Fruit fly (Drosophila melanogaster) whole organism, embryonic: ENCODE results near the gene rho-4.

ENCODE experiments used
- BtbVII ChIP-seq: fragments of 200-800 bp; sonication (Bioruptor generic); optimal IDR thresholded peaks from 3 replicates; lab custom pipeline; 2017; ENCODE audit warnings: missing biosample characterization, mild to moderate bottlenecking, missing genetic modification characterization
- CG10209 ChIP-seq: fragments of 200-800 bp; sonication (Bioruptor generic); optimal IDR thresholded peaks from 3 replicates; lab custom pipeline; 2017; ENCODE audit warnings: missing biosample characterization, mild to moderate bottlenecking, missing genetic modification characterization, missing genetic modification reagents
- CG10462 ChIP-seq: fragments of 200-800 bp; sonication (Bioruptor generic); optimal IDR thresholded peaks from 2 replicates; lab custom pipeline; 2016; ENCODE audit warnings: missing biosample characterization, missing genetic modification characterization
- CG11398 ChIP-seq: fragments of 200-800 bp; sonication (Bioruptor generic); optimal IDR thresholded peaks from 2 replicates; lab custom pipeline; 2016; ENCODE audit warnings: missing biosample characterization, missing genetic modification characterization
- CG12659 ChIP-seq: fragments of 200-800 bp; sonication (Bioruptor generic); optimal IDR thresholded peaks from 3 replicates; lab custom pipeline; 2017; ENCODE audit warnings: mild to moderate bottlenecking, missing biosample characterization, missing genetic modification reagents, missing genetic modification characterization
- CG13296 ChIP-seq: fragments of 200-800 bp; sonication (Bioruptor generic); optimal IDR thresholded peaks from 3 replicates; lab custom pipeline; 2018; ENCODE audit warnings: missing biosample characterization, mild to moderate bottlenecking, missing genetic modification characterization
- CG14050 ChIP-seq: fragments of 200-800 bp; sonication (Bioruptor generic); IDR thresholded peaks from 3 replicates; pipeline ENCODE4 v1.3.6; 2022; ENCODE audit warnings: missing biosample characterization, missing genetic modification characterization
- CG15011 ChIP-seq: fragments of 200-800 bp; sonication (Bioruptor generic); optimal IDR thresholded peaks from 3 replicates; lab custom pipeline; 2018; ENCODE audit warnings: missing biosample characterization, mild to moderate bottlenecking, missing genetic modification characterization
- CG16863 ChIP-seq: fragments of 200-800 bp; sonication (Bioruptor generic); optimal IDR thresholded peaks from 3 replicates; lab custom pipeline; 2016; ENCODE audit warnings: missing biosample characterization, missing genetic modification characterization
- CG17186 ChIP-seq: fragments of 200-800 bp; sonication (Bioruptor generic); optimal IDR thresholded peaks from 3 replicates; lab custom pipeline; 2017; ENCODE audit warnings: missing biosample characterization, missing genetic modification reagents, missing genetic modification characterization
- CG31441 ChIP-seq: fragments of 200-800 bp; sonication (Bioruptor generic); IDR thresholded peaks from 2 replicates; pipeline ENCODE4 v1.3.6; 2022; ENCODE audit warnings: missing biosample characterization, missing genetic modification characterization
- CG3407 ChIP-seq: fragments of 200-800 bp; sonication (Bioruptor generic); optimal IDR thresholded peaks from 2 replicates; lab custom pipeline; 2018; ENCODE audit warnings: missing biosample characterization, mild to moderate bottlenecking, missing genetic modification characterization
- CG5180 ChIP-seq: fragments of 200-800 bp; sonication (Bioruptor generic); optimal IDR thresholded peaks from 3 replicates; lab custom pipeline; 2017; ENCODE audit warnings: missing biosample characterization, missing genetic modification characterization, mild to moderate bottlenecking, moderate library complexity, missing genetic modification reagents
- CG7928 ChIP-seq: fragments of 200-800 bp; sonication (Bioruptor generic); optimal IDR thresholded peaks from 2 replicates; lab custom pipeline; 2017; ENCODE audit warnings: missing biosample characterization, mild to moderate bottlenecking, missing genetic modification characterization
- CG7963 ChIP-seq: fragments of 200-800 bp; sonication (Bioruptor generic); IDR thresholded peaks from 3 replicates; pipeline ENCODE4 v1.3.6; 2022; ENCODE audit warnings: missing biosample characterization, missing genetic modification characterization; ENCODE audit not compliant: partially characterized antibody
- Doc3 ChIP-seq: fragments of 200-800 bp; sonication (Bioruptor generic); IDR thresholded peaks from 3 replicates; pipeline ENCODE4 v1.3.6; 2022; ENCODE audit warnings: missing biosample characterization, missing genetic modification characterization; ENCODE audit not compliant: partially characterized antibody
- Dp ChIP-seq: fragments of 200-800 bp; sonication (Bioruptor generic); optimal IDR thresholded peaks from 2 replicates; lab custom pipeline; 2018; ENCODE audit warnings: missing biosample characterization, mild to moderate bottlenecking, missing genetic modification characterization, moderate library complexity
- GATAe ChIP-seq: fragments of 200-800 bp; sonication (Bioruptor generic); conservative IDR thresholded peaks from 2 replicates; pipeline ENCODE4 v1.3.6; 2022; ENCODE audit warnings: missing biosample characterization, missing genetic modification characterization
- HLH4C ChIP-seq: fragments of 200-800 bp; sonication (Bioruptor generic); IDR thresholded peaks from 3 replicates; pipeline ENCODE4 v1.3.6; 2022; ENCODE audit warnings: missing biosample characterization, missing genetic modification characterization; ENCODE audit not compliant: partially characterized antibody
- Lpt ChIP-seq: fragments of >200 bp; optimal IDR thresholded peaks from 2 replicates; lab custom pipeline; 2018; ENCODE audit warnings: missing biosample characterization, missing genetic modification characterization
- MBD-R2 ChIP-seq: fragments of 200-800 bp; sonication (Bioruptor generic); IDR thresholded peaks from 2 replicates; pipeline ENCODE4 v1.3.6; 2022; ENCODE audit warnings: missing biosample characterization, missing genetic modification characterization
- Nf-YB ChIP-seq: fragments of 200-800 bp; sonication (Bioruptor generic); optimal IDR thresholded peaks from 3 replicates; lab custom pipeline; 2019; ENCODE audit warnings: missing biosample characterization, mild to moderate bottlenecking, missing genetic modification characterization, moderate library complexity
- Spps ChIP-seq: fragments of 200-800 bp; sonication (Bioruptor generic); optimal IDR thresholded peaks from 2 replicates; lab custom pipeline; 2018; ENCODE audit warnings: missing biosample characterization, mild to moderate bottlenecking, missing genetic modification characterization
- YL-1 ChIP-seq: fragments of 200-800 bp; sonication (Bioruptor generic); optimal IDR thresholded peaks from 3 replicates; lab custom pipeline; 2017; ENCODE audit warnings: missing biosample characterization, mild to moderate bottlenecking, missing genetic modification characterization
- ase ChIP-seq: fragments of 200-800 bp; sonication (Bioruptor generic); IDR thresholded peaks from 3 replicates; pipeline ENCODE4 v1.3.6; 2022; ENCODE audit warnings: missing biosample characterization, missing genetic modification characterization
- cg ChIP-seq: fragments of 200-800 bp; sonication (Bioruptor generic); optimal IDR thresholded peaks from 3 replicates; lab custom pipeline; 2019; ENCODE audit warnings: missing biosample characterization, mild to moderate bottlenecking, missing genetic modification characterization, moderate library complexity
- crol ChIP-seq: fragments of 200-800 bp; sonication (Bioruptor generic); IDR thresholded peaks from 2 replicates; pipeline ENCODE4 v1.3.6; 2022; ENCODE audit warnings: missing biosample characterization, missing genetic modification characterization
- danr ChIP-seq: fragments of 200-800 bp; sonication (Bioruptor generic); IDR thresholded peaks from 2 replicates; pipeline ENCODE4 v1.3.6; 2022; ENCODE audit warnings: missing biosample characterization, missing genetic modification characterization
- en ChIP-seq: fragments of 200-800 bp; sonication (Bioruptor generic); optimal IDR thresholded peaks from 2 replicates; lab custom pipeline; 2016; ENCODE audit warnings: missing biosample characterization, missing genetic modification characterization
- esg ChIP-seq: fragments of 200-800 bp; sonication (Bioruptor generic); conservative IDR thresholded peaks from 2 replicates; pipeline ENCODE4 v1.3.6; 2022; ENCODE audit warnings: missing biosample characterization, missing genetic modification characterization
- eyg ChIP-seq: fragments of 200-800 bp; sonication (Bioruptor generic); optimal IDR thresholded peaks from 3 replicates; lab custom pipeline; 2016; ENCODE audit warnings: missing biosample characterization, missing genetic modification characterization
- gsb ChIP-seq: fragments of 200-800 bp; sonication (Bioruptor generic); IDR thresholded peaks from 2 replicates; pipeline ENCODE4 v1.3.6; 2022; ENCODE audit warnings: missing biosample characterization, missing genetic modification characterization
- her ChIP-seq: fragments of 200-800 bp; sonication (Bioruptor generic); optimal IDR thresholded peaks from 2 replicates; lab custom pipeline; 2016; ENCODE audit warnings: missing biosample characterization, missing genetic modification characterization
- hkb ChIP-seq, 2 experiments: fragments of 200-800 bp in 1 of 2; fragments of >200 bp in 1 of 2; sonication (Bioruptor generic) in 1 of 2; IDR thresholded peaks in 1 of 2; optimal IDR thresholded peaks in 1 of 2; 2 replicates each; pipeline versions ENCODE4 v1.3.6 to Lab custom; 2017 to 2022; ENCODE audit warnings: missing biosample characterization in 1 of 2, missing genetic modification characterization in 1 of 2
- hth ChIP-seq: fragments of >200 bp; optimal IDR thresholded peaks from 2 replicates; lab custom pipeline; 2017; ENCODE audit warnings: inconsistent platforms
- klu ChIP-seq: fragments of 200-800 bp; sonication (Bioruptor generic); IDR thresholded peaks from 2 replicates; pipeline ENCODE4 v1.3.6; 2022; ENCODE audit warnings: missing biosample characterization, missing genetic modification characterization
- onecut ChIP-seq: fragments of 200-800 bp; sonication (Bioruptor generic); IDR thresholded peaks from 2 replicates; pipeline ENCODE4 v1.3.6; 2022; ENCODE audit warnings: missing biosample characterization, missing genetic modification characterization
- org-1 ChIP-seq: fragments of 200-800 bp; sonication (Bioruptor generic); optimal IDR thresholded peaks from 2 replicates; lab custom pipeline; 2017; ENCODE audit warnings: missing biosample characterization, missing genetic modification characterization
- pb ChIP-seq: fragments of 200-800 bp; sonication (Bioruptor generic); optimal IDR thresholded peaks from 3 replicates; lab custom pipeline; 2016; ENCODE audit warnings: missing biosample characterization, missing genetic modification characterization
- pfk ChIP-seq: fragments of 200-800 bp; sonication (Bioruptor generic); optimal IDR thresholded peaks from 2 replicates; lab custom pipeline; 2018; ENCODE audit warnings: missing biosample characterization, mild to moderate bottlenecking, missing genetic modification characterization, moderate library complexity
- ranshi ChIP-seq: fragments of 200-800 bp; sonication (Bioruptor generic); IDR thresholded peaks from 2 replicates; pipeline ENCODE4 v1.3.6; 2022; ENCODE audit warnings: missing biosample characterization, missing genetic modification characterization
- salm ChIP-seq: fragments of 200-800 bp; sonication (Bioruptor generic); optimal IDR thresholded peaks from 2 replicates; lab custom pipeline; 2018; ENCODE audit warnings: missing biosample characterization, mild to moderate bottlenecking, missing genetic modification characterization
- sug ChIP-seq: fragments of 200-800 bp; optimal IDR thresholded peaks from 2 replicates; lab custom pipeline; 2019; ENCODE audit warnings: missing biosample characterization, mild to moderate bottlenecking, missing genetic modification characterization, moderate library complexity
- tap ChIP-seq: fragments of 200-800 bp; optimal IDR thresholded peaks from 3 replicates; lab custom pipeline; 2019; ENCODE audit warnings: missing biosample characterization, mild to moderate bottlenecking, missing genetic modification characterization, moderate library complexity
- tgo ChIP-seq: fragments of 200-800 bp; sonication (Bioruptor generic); IDR thresholded peaks from 3 replicates; pipeline ENCODE4 v1.3.6; 2022; ENCODE audit warnings: missing biosample characterization, missing genetic modification characterization
- unc-4 ChIP-seq: fragments of 200-800 bp; sonication (Bioruptor generic); IDR thresholded peaks from 2 replicates; pipeline ENCODE4 v1.3.6; 2022; ENCODE audit warnings: missing biosample characterization, missing genetic modification characterization; ENCODE audit not compliant: partially characterized antibody
- vfl ChIP-seq: fragments of 200-800 bp; sonication (Bioruptor generic); optimal IDR thresholded peaks from 2 replicates; lab custom pipeline; 2016; ENCODE audit warnings: missing biosample characterization, missing genetic modification characterization
- yki ChIP-seq: fragments of >200 bp; optimal IDR thresholded peaks from 3 replicates; lab custom pipeline; 2018
- zen2 ChIP-seq: fragments of 200-800 bp; sonication (Bioruptor generic); IDR thresholded peaks from 3 replicates; pipeline ENCODE4 v1.3.6; 2022; ENCODE audit warnings: missing biosample characterization, missing genetic modification characterization; ENCODE audit not compliant: partially characterized antibody

The rho-4 gene

dm6 chrX:11622649-11623425 lies 23.2 kb downstream of the rho-4 start (continued):
- TF ChIP-seq esg: peak; percentile 57
- no peak for TF ChIP-seq GATAe (GFP tag; lab: Robert Waterston, UW)
- TF ChIP-seq CG31441 (GFP tag; lab: Robert Waterston, UW): peak; percentile 73
- no peak for TF ChIP-seq klu (GFP tag; lab: Robert Waterston, UW)
- TF ChIP-seq tgo (GFP tag; lab: Robert Waterston, UW): peak; percentile 83
- TF ChIP-seq YL-1 (GFP tag; lab: Kevin White, UChicago): no peak
- peak; percentile 13 for TF ChIP-seq CG15011 (GFP tag; lab: Kevin White, UChicago)
- TF ChIP-seq Nf-YB (GFP tag; lab: Kevin White, UChicago): peak; percentile 40
- no peak for TF ChIP-seq cg (GFP tag; lab: Kevin White, UChicago)
- no peak for TF ChIP-seq Lpt (GFP tag; lab: Kevin White, UChicago)
- peak; percentile 57 for TF ChIP-seq vfl
- peak; percentile 81 for TF ChIP-seq her (GFP tag; lab: Kevin White, UChicago)
- peak; percentile 47 for TF ChIP-seq en (GFP tag; lab: Kevin White, UChicago)
- peak; percentile 74 for TF ChIP-seq CG12659
- peak; percentile 81 for TF ChIP-seq CG13296 (GFP tag; lab: Kevin White, UChicago)
- TF ChIP-seq crol (GFP tag; lab: Robert Waterston, UW): no peak
- TF ChIP-seq zen2: no peak
- TF ChIP-seq eyg (GFP tag; lab: Kevin White, UChicago): peak; percentile 60
- peak; percentile 79; the same call in 1 of the 2 replicates for TF ChIP-seq ranshi (GFP tag; lab: Robert Waterston, UW)
- peak; percentile 71 for TF ChIP-seq CG10209 (GFP tag; lab: Kevin White, UChicago)
- peak; percentile 74 for TF ChIP-seq tap (tag; lab: Kevin White, UChicago)
- TF ChIP-seq pfk (GFP tag; lab: Kevin White, UChicago): no peak
- no peak for TF ChIP-seq hth (lab: Kevin White, UChicago)
- TF ChIP-seq hkb (optimal IDR thresholded peaks at IDR 0.05; lab: Kevin White, UChicago): no peak
- peak; percentile 85 for TF ChIP-seq hkb (GFP tag; IDR thresholded peaks at IDR 0.05; lab: Robert Waterston, UW)
- peak; percentile 38; the same call in 1 of the 2 replicates for TF ChIP-seq danr (GFP tag; lab: Robert Waterston, UW)
- TF ChIP-seq CG7928 (GFP tag; lab: Kevin White, UChicago): no peak
- peak; percentile 72 for TF ChIP-seq BtbVII (GFP tag; lab: Kevin White, UChicago)
- TF ChIP-seq salm: peak; percentile 49
- TF ChIP-seq CG17186 (GFP tag; lab: Kevin White, UChicago): no peak
- TF ChIP-seq HLH4C: no peak
- TF ChIP-seq org-1 (GFP tag; lab: Kevin White, UChicago): peak; percentile 65
- TF ChIP-seq CG14050 (GFP tag; lab: Robert Waterston, UW): peak; percentile 76
- TF ChIP-seq Spps (tag; lab: Kevin White, UChicago): no peak
- peak; percentile 77 for TF ChIP-seq pb (GFP tag; lab: Kevin White, UChicago)
- peak; percentile 49 for TF ChIP-seq sug
- no peak for TF ChIP-seq Dp (GFP tag; lab: Kevin White, UChicago)
- no peak for TF ChIP-seq CG7963 (GFP tag; lab: Robert Waterston, UW)
- TF ChIP-seq MBD-R2 (GFP tag; lab: Robert Waterston, UW): peak; percentile 62; the same call in 1 of the 2 replicates
- TF ChIP-seq yki: no peak
- TF ChIP-seq CG5180 (GFP tag; lab: Kevin White, UChicago): no peak
- TF ChIP-seq ase (GFP tag; lab: Robert Waterston, UW): peak; percentile 70; the same call in 2 of the 3 replicates
- peak; percentile 67 for TF ChIP-seq CG16863
- TF ChIP-seq onecut: no peak
- no peak for TF ChIP-seq Doc3 (GFP tag; lab: Robert Waterston, UW)
- peak; percentile 22 for TF ChIP-seq CG10462 (GFP tag; lab: Kevin White, UChicago)
- TF ChIP-seq unc-4 (GFP tag; lab: Robert Waterston, UW): no peak
- peak; percentile 68 for TF ChIP-seq gsb (GFP tag; lab: Robert Waterston, UW)
- TF ChIP-seq CG3407: no peak
- TF ChIP-seq CG11398 (GFP tag; lab: Kevin White, UChicago): peak; percentile 54
